Worm (Caenorhabditis elegans) whole organism, midembryonic: ENCODE results near the gene C41H7.9.

Experiments used
- flt-1 ChIP-seq: fragments of 200-800 bp; sonication (Bioruptor generic); IDR thresholded peaks from 2 replicates; pipeline ENCODE4 v1.3.6; 2022; ENCODE audit warnings: missing genetic modification characterization, missing compliant biosample characterization
- klf-2 ChIP-seq: fragments of 200-800 bp; sonication (Bioruptor generic); conservative IDR thresholded peaks from 2 replicates; pipeline ENCODE4 v1.3.6; 2022; ENCODE audit warnings: missing genetic modification reagents, missing genetic modification characterization, missing compliant biosample characterization

- no peak for TF ChIP-seq flt-1 (GFP tag; lab: Robert Waterston, UW)
- no peak for TF ChIP-seq klf-2
Measured at ce11 chrII:3005499-3005898, 6.5 kb downstream of the C41H7.9 start, which contains the start of gene lido-12.
